Worm (Caenorhabditis elegans): ENCODE measurements around the gene ZK1236.9.

DNA sequence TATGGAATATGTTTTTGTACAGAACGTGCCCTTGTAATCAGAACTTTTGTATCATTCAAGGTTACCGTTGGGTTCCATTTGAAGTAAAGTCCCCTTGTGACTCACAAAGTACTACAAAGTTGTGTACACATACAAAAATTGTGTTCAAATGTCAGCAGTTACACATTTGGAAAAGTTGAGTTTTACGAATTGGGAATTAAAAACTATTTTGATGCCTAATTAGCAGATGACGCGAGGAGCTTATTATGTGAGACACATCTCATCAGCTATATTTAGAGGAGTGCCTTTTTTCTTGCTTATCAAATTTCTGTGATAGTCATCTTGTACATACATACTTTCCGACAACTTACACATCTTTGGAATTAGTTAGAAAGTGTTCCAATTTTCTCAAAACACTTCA, 21.5 kb downstream of the ZK1236.9 start:
- TF ChIP-seq nhr-28 (tag; optimal IDR thresholded peaks at IDR 0.05) (no peak), pha-4 (tag; optimal IDR thresholded peaks at IDR 0.05) (peak; percentile 32), ceh-16 (tag; optimal IDR thresholded peaks at IDR 0.05) (no peak), ztf-4 (tag; optimal IDR thresholded peaks at IDR 0.05) (no peak), ztf-11 (tag; optimal IDR thresholded peaks at IDR 0.05) (no peak), sea-2 (GFP tag; optimal IDR thresholded peaks at IDR 0.05) (no peak), R02D3.7 (tag; optimal IDR thresholded peaks at IDR 0.05) (no peak)
